Worm (Caenorhabditis elegans) whole organism, L4 larva: ENCODE results near the gene ida-1.
A peak's percentile ranks its signal among the peaks of the same experiment; 100 is the strongest.

ENCODE experiments used
- D1046.2 ChIP-seq: fragments of 200-800 bp; sonication (Bioruptor generic); IDR thresholded peaks from 2 replicates; pipeline ENCODE4 v1.3.6; 2022; ENCODE audit warnings: missing genetic modification characterization, missing compliant biosample characterization
- F26F4.8 ChIP-seq: fragments of 200-800 bp; sonication (Bioruptor generic); conservative IDR thresholded peaks from 2 replicates; pipeline ENCODE4 v1.3.6; 2022; ENCODE audit warnings: missing genetic modification characterization, missing compliant biosample characterization
- F44E2.7 ChIP-seq: fragments of 200-800 bp; sonication (Bioruptor generic); IDR thresholded peaks from 2 replicates; pipeline ENCODE4 v2.1.2; 2022; ENCODE audit warnings: missing genetic modification characterization, missing compliant biosample characterization
- R02D3.7 ChIP-seq: fragments of 150-350 bp; sonication (generic microtip); optimal IDR thresholded peaks from 3 replicates; lab custom pipeline; 2014; ENCODE audit warnings: missing biosample characterization, missing genetic modification characterization
- T20F7.1 ChIP-seq: fragments of 200-800 bp; sonication (Bioruptor generic); optimal IDR thresholded peaks from 2 replicates; lab custom pipeline; 2018; ENCODE audit warnings: mild to moderate bottlenecking, missing genetic modification characterization, missing compliant biosample characterization
- T26A8.4 ChIP-seq: fragments of 200-800 bp; sonication (Bioruptor generic); IDR thresholded peaks from 2 replicates; pipeline ENCODE4 v1.3.6; 2022; ENCODE audit warnings: missing genetic modification characterization, missing compliant biosample characterization
- Y48G9A.11 ChIP-seq: fragments of 200-800 bp; sonication (Bioruptor generic); IDR thresholded peaks from 2 replicates; pipeline ENCODE4 v1.3.6; 2022; ENCODE audit warnings: missing genetic modification reagents, missing genetic modification characterization, missing compliant biosample characterization
- Y75B8A.6 ChIP-seq: fragments of 200-800 bp; sonication (Bioruptor generic); IDR thresholded peaks from 2 replicates; pipeline ENCODE4 v1.3.6; 2022; ENCODE audit warnings: missing genetic modification reagents, missing genetic modification characterization, missing compliant biosample characterization
- ama-1 ChIP-seq: fragments of 150-350 bp; optimal IDR thresholded peaks from 2 replicates; lab custom pipeline; 2014; ENCODE audit warnings: inconsistent platforms, mixed read lengths
- arid-1 ChIP-seq: fragments of 200-800 bp; sonication (Bioruptor generic); conservative IDR thresholded peaks from 2 replicates; pipeline ENCODE4 v1.3.6; 2022; ENCODE audit warnings: missing genetic modification reagents, missing genetic modification characterization, missing compliant biosample characterization
- attf-4 ChIP-seq: sonication (generic microtip); optimal IDR thresholded peaks from 3 replicates; lab custom pipeline; 2017; ENCODE audit warnings: missing biosample characterization, missing genetic modification characterization
- ceh-82 ChIP-seq: sonication (generic microtip); optimal IDR thresholded peaks from 2 replicates; lab custom pipeline; 2017; ENCODE audit warnings: missing biosample characterization, missing genetic modification characterization
- ces-1 ChIP-seq: fragments of 150-350 bp; sonication (generic microtip); optimal IDR thresholded peaks from 4 replicates; lab custom pipeline; 2014; ENCODE audit warnings: missing biosample characterization, missing genetic modification reagents, missing genetic modification characterization
- daf-12 ChIP-seq: fragments of 150-350 bp; optimal IDR thresholded peaks from 2 replicates; lab custom pipeline; 2014; ENCODE audit warnings: missing biosample characterization, missing genetic modification reagents, missing genetic modification characterization
- daf-16 ChIP-seq, 3 experiments: sonication (generic microtip); optimal IDR thresholded peaks; 2 replicates each; lab custom pipeline; 2016 to 2017; ENCODE audit warnings: missing genetic modification characterization in 3 of 3, missing genetic modification reagents in 3 of 3, mild to moderate bottlenecking in 2 of 3, missing compliant biosample characterization in 2 of 3, missing biosample characterization in 1 of 3, moderate library complexity in 1 of 3
- daf-19 ChIP-seq: fragments of 200-800 bp; sonication (Bioruptor generic); conservative IDR thresholded peaks from 2 replicates; pipeline ENCODE4 v1.3.6; 2022; ENCODE audit warnings: missing genetic modification characterization, missing compliant biosample characterization
- daf-8 ChIP-seq: fragments of 200-800 bp; sonication (Bioruptor generic); IDR thresholded peaks from 2 replicates; pipeline ENCODE4 v1.3.6; 2022; ENCODE audit warnings: missing genetic modification characterization, missing compliant biosample characterization
- dmd-6 ChIP-seq: fragments of 200-800 bp; sonication (Bioruptor generic); IDR thresholded peaks from 2 replicates; pipeline ENCODE4 v1.3.6; 2022; ENCODE audit warnings: missing genetic modification reagents, missing genetic modification characterization, missing compliant biosample characterization
- dmd-8 ChIP-seq: fragments of 200-800 bp; sonication (Bioruptor generic); IDR thresholded peaks from 2 replicates; pipeline ENCODE4 v1.3.6; 2022; ENCODE audit warnings: missing genetic modification characterization, missing compliant biosample characterization
- dpl-1 ChIP-seq: fragments of 150-350 bp; optimal IDR thresholded peaks from 2 replicates; lab custom pipeline; 2014; ENCODE audit warnings: missing biosample characterization, missing genetic modification reagents, missing genetic modification characterization
- duxl-1 ChIP-seq: sonication (generic microtip); optimal IDR thresholded peaks from 2 replicates; lab custom pipeline; 2016; ENCODE audit warnings: mild to moderate bottlenecking, missing genetic modification characterization, moderate library complexity, missing compliant biosample characterization; ENCODE audit not compliant: poor library complexity
- fos-1 ChIP-seq: fragments of 150-350 bp; optimal IDR thresholded peaks from 2 replicates; lab custom pipeline; 2014; ENCODE audit warnings: missing biosample characterization, missing genetic modification characterization
- gei-8 ChIP-seq: fragments of 200-800 bp; sonication (Bioruptor generic); optimal IDR thresholded peaks from 2 replicates; lab custom pipeline; 2018; ENCODE audit warnings: mild to moderate bottlenecking, missing genetic modification characterization, missing compliant biosample characterization
- hif-1 ChIP-seq, 2 experiments: sonication (generic microtip); optimal IDR thresholded peaks; 2 replicates each; lab custom pipeline; 2016 to 2017; ENCODE audit warnings: missing compliant biosample characterization in 2 of 2, missing genetic modification characterization in 2 of 2, missing genetic modification reagents in 2 of 2, missing genotype in 2 of 2, mild to moderate bottlenecking in 1 of 2
- hlh-11 ChIP-seq: fragments of 200-800 bp; sonication (Bioruptor generic); optimal IDR thresholded peaks from 2 replicates; lab custom pipeline; 2018; ENCODE audit warnings: mild to moderate bottlenecking, missing genetic modification characterization, missing compliant biosample characterization
- lin-1 ChIP-seq: fragments of 200-800 bp; sonication (Bioruptor generic); IDR thresholded peaks from 2 replicates; pipeline ENCODE4 v1.3.6; 2022; ENCODE audit warnings: missing genetic modification reagents, missing genetic modification characterization, missing compliant biosample characterization
- lin-38 ChIP-seq: fragments of 200-800 bp; sonication (Bioruptor generic); IDR thresholded peaks from 2 replicates; pipeline ENCODE4 v1.3.6; 2022; ENCODE audit warnings: missing genetic modification reagents, missing genetic modification characterization, missing compliant biosample characterization
- lin-39 ChIP-seq: fragments of 150-350 bp; optimal IDR thresholded peaks from 2 replicates; lab custom pipeline; 2014; ENCODE audit warnings: missing biosample characterization, missing genetic modification reagents, missing genetic modification characterization
- lsy-2 ChIP-seq, 2 experiments: fragments of 150-350 bp in 1 of 2; sonication (generic microtip) in 1 of 2; optimal IDR thresholded peaks; 2 replicates each; lab custom pipeline; 2014 to 2017; ENCODE audit warnings: missing biosample characterization in 2 of 2, missing genetic modification characterization in 2 of 2
- madf-5 ChIP-seq, 2 experiments: fragments of 200-800 bp; sonication (Bioruptor generic); IDR thresholded peaks; 2 replicates each; pipeline ENCODE4 v1.3.6; 2022; ENCODE audit warnings: missing compliant biosample characterization in 2 of 2, missing genetic modification characterization in 2 of 2
- madf-9 ChIP-seq: fragments of 200-800 bp; sonication (Bioruptor generic); conservative IDR thresholded peaks from 2 replicates; pipeline ENCODE4 v1.3.6; 2022; ENCODE audit warnings: missing genetic modification reagents, missing genetic modification characterization, missing compliant biosample characterization
- mxl-3 ChIP-seq: fragments of 200-800 bp; sonication (Bioruptor generic); optimal IDR thresholded peaks from 2 replicates; lab custom pipeline; 2018; ENCODE audit warnings: mild to moderate bottlenecking, missing genetic modification characterization, missing compliant biosample characterization
- nhr-10 ChIP-seq: fragments of 150-350 bp; optimal IDR thresholded peaks from 2 replicates; lab custom pipeline; 2014; ENCODE audit warnings: missing biosample characterization, missing genetic modification characterization
- nhr-102 ChIP-seq: sonication (generic microtip); optimal IDR thresholded peaks from 2 replicates; lab custom pipeline; 2016; ENCODE audit warnings: mild to moderate bottlenecking, missing genetic modification characterization, moderate library complexity, missing compliant biosample characterization
- nhr-111 ChIP-seq: fragments of 200-800 bp; sonication (Bioruptor generic); optimal IDR thresholded peaks from 2 replicates; lab custom pipeline; 2018; ENCODE audit warnings: mild to moderate bottlenecking, missing genetic modification characterization, missing compliant biosample characterization
- nhr-28 ChIP-seq: fragments of 150-350 bp; optimal IDR thresholded peaks from 2 replicates; lab custom pipeline; 2014; ENCODE audit warnings: missing biosample characterization, missing genetic modification characterization
- nhr-42 ChIP-seq: fragments of 200-800 bp; sonication (Bioruptor generic); IDR thresholded peaks from 2 replicates; pipeline ENCODE4 v1.3.6; 2022; ENCODE audit warnings: missing genetic modification characterization, missing compliant biosample characterization
- nhr-48 ChIP-seq: sonication (generic microtip); optimal IDR thresholded peaks from 2 replicates; lab custom pipeline; 2016; ENCODE audit warnings: mild to moderate bottlenecking, missing genetic modification characterization, missing compliant biosample characterization
- nhr-6 ChIP-seq: fragments of 150-350 bp; optimal IDR thresholded peaks from 2 replicates; lab custom pipeline; 2014; ENCODE audit warnings: missing biosample characterization, missing genetic modification characterization
- php-3 ChIP-seq: fragments of 200-800 bp; sonication (Bioruptor generic); IDR thresholded peaks from 2 replicates; pipeline ENCODE4 v1.3.6; 2022; ENCODE audit warnings: missing genetic modification reagents, missing genetic modification characterization, missing compliant biosample characterization
- saeg-2 ChIP-seq: fragments of 200-800 bp; sonication (Bioruptor generic); IDR thresholded peaks from 2 replicates; pipeline ENCODE4 v1.3.6; 2022; ENCODE audit warnings: missing genetic modification reagents, missing genetic modification characterization, missing compliant biosample characterization
- sdz-12 ChIP-seq: fragments of 200-800 bp; sonication (Bioruptor generic); optimal IDR thresholded peaks from 2 replicates; lab custom pipeline; 2018; ENCODE audit warnings: mild to moderate bottlenecking, missing genetic modification characterization, missing compliant biosample characterization
- set-16 ChIP-seq: fragments of 200-800 bp; sonication (Bioruptor generic); IDR thresholded peaks from 2 replicates; pipeline ENCODE4 v1.3.6; 2022; ENCODE audit warnings: missing genetic modification reagents, missing genetic modification characterization, missing compliant biosample characterization
- skn-1 ChIP-seq: fragments of 150-350 bp; optimal IDR thresholded peaks from 2 replicates; lab custom pipeline; 2014; ENCODE audit warnings: missing biosample characterization, missing genetic modification characterization
- snpc-1.2 ChIP-seq: fragments of 200-800 bp; sonication (Bioruptor generic); IDR thresholded peaks from 2 replicates; pipeline ENCODE4 v1.3.6; 2022; ENCODE audit warnings: missing genetic modification reagents, missing genetic modification characterization, missing compliant biosample characterization
- tag-97 ChIP-seq: fragments of 200-800 bp; sonication (Bioruptor generic); IDR thresholded peaks from 2 replicates; pipeline ENCODE4 v1.3.6; 2022; ENCODE audit warnings: missing genetic modification characterization, missing compliant biosample characterization
- tra-1 ChIP-seq: fragments of 200-800 bp; sonication (Bioruptor generic); IDR thresholded peaks from 2 replicates; pipeline ENCODE4 v1.3.6; 2022; ENCODE audit warnings: missing genetic modification reagents, missing genetic modification characterization, missing compliant biosample characterization
- unc-130 ChIP-seq: sonication (generic microtip); optimal IDR thresholded peaks from 2 replicates; lab custom pipeline; 2016; ENCODE audit warnings: missing genetic modification reagents, missing genetic modification characterization, missing compliant biosample characterization
- unc-39 ChIP-seq: sonication (generic microtip); optimal IDR thresholded peaks from 2 replicates; lab custom pipeline; 2017; ENCODE audit warnings: missing biosample characterization, missing genetic modification characterization
- vab-7 ChIP-seq: fragments of 200-800 bp; sonication (Bioruptor generic); IDR thresholded peaks from 2 replicates; pipeline ENCODE4 v1.3.6; 2022; ENCODE audit warnings: missing genetic modification reagents, missing genetic modification characterization, missing compliant biosample characterization
- zfp-3 ChIP-seq: fragments of 200-800 bp; sonication (Bioruptor generic); conservative IDR thresholded peaks from 2 replicates; pipeline ENCODE4 v1.3.6; 2022; ENCODE audit warnings: missing genetic modification reagents, missing genetic modification characterization, missing compliant biosample characterization

ida-1 gene

DNA sequence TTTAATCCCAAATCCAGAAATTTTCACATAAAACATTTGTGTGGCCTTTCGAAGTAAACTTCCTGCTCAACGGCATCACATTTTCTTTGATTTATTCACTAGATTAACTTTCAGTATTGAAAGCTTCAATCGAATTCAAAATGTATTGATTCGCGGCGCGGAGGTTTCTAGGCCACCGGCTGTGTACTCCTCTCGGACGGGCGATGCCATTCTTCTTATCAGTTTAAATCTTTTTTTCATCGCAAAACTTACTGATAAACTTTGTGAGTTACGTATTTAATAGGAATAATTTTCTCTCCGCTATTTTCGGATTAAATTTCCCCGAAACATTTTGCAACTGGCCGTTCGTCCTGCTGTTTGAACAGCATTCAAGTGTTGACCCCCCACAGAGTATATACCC, 33.5 kb upstream of the ida-1 start (continued):
- TF ChIP-seq attf-4 (tag; lab: Kevin White, UChicago): no peak
- no peak for TF ChIP-seq ces-1
- peak; percentile 11 for TF ChIP-seq nhr-6 (tag; lab: Kevin White, UChicago)
- TF ChIP-seq saeg-2: no peak
- TF ChIP-seq gei-8 (GFP tag; lab: Kevin White, UChicago): no peak
- peak in 1 of 2 experiments; percentile 81 for TF ChIP-seq lsy-2 (tag; optimal IDR thresholded peaks at IDR 0.05; lab: Kevin White, UChicago)
- no peak for TF ChIP-seq daf-12
- peak; percentile 61 for TF ChIP-seq hlh-11
- TF ChIP-seq lin-39 (tag; lab: Kevin White, UChicago): no peak
- TF ChIP-seq lin-38: peak; percentile 66
- 0 out of 2 replicates have a peak, but pooled peaks have one; percentile 32 for TF ChIP-seq lin-1 (GFP tag; lab: Robert Waterston, UW)
- TF ChIP-seq daf-8: no peak
- no peak for TF ChIP-seq skn-1 (tag; lab: Kevin White, UChicago)
- TF ChIP-seq sdz-12: no peak
- peak; percentile 67 for TF ChIP-seq nhr-28 (tag; lab: Kevin White, UChicago)
- no peak for TF ChIP-seq snpc-1.2
- peak; percentile 56; the same call in 1 of the 2 replicates for TF ChIP-seq arid-1 (GFP tag; lab: Robert Waterston, UW)
- no peak for TF ChIP-seq F26F4.8
- no peak for TF ChIP-seq F44E2.7 (GFP tag; lab: Robert Waterston, UW)
- no peak for TF ChIP-seq unc-39
- TF ChIP-seq nhr-10: no peak
- TF ChIP-seq ceh-82 (tag; lab: Kevin White, UChicago): no peak
- peak; percentile 67 for TF ChIP-seq nhr-102 (tag; lab: Kevin White, UChicago)
- no peak for TF ChIP-seq set-16
- TF ChIP-seq Y75B8A.6 (GFP tag; lab: Robert Waterston, UW): no peak
- peak; percentile 93 for TF ChIP-seq dpl-1 (GFP tag; lab: Kevin White, UChicago)
- TF ChIP-seq dmd-6 (GFP tag; lab: Robert Waterston, UW): peak; percentile 86
- no peak for TF ChIP-seq D1046.2
- TF ChIP-seq T26A8.4 (GFP tag; lab: Robert Waterston, UW): peak; percentile 66
- TF ChIP-seq tag-97 (GFP tag; lab: Robert Waterston, UW): no peak
- no peak for TF ChIP-seq T20F7.1
- peak; percentile 63 for TF ChIP-seq nhr-48 (tag; lab: Kevin White, UChicago)
- TF ChIP-seq zfp-3: no peak
- TF ChIP-seq tra-1 (GFP tag; lab: Robert Waterston, UW): peak; percentile 83
- 0 out of 2 replicates have a peak, but pooled peaks have one; percentile 23 for TF ChIP-seq vab-7 (GFP tag; lab: Robert Waterston, UW)
- peak; percentile 36; the same call in 1 of the 2 replicates for TF ChIP-seq Y48G9A.11 (GFP tag; lab: Robert Waterston, UW)
- TF ChIP-seq hif-1 (tag; optimal IDR thresholded peaks at IDR 0.05; lab: Kevin White, UChicago): peak in 1 of 2 experiments; percentile 88
- peak in 1 of 2 experiments; percentile 36 for TF ChIP-seq daf-16 (GFP tag; optimal IDR thresholded peaks at IDR 0.05; lab: Kevin White, UChicago)
- peak; percentile 49 for TF ChIP-seq daf-16 (tag; optimal IDR thresholded peaks at IDR 0.05; lab: Kevin White, UChicago)
- TF ChIP-seq ama-1 (lab: Kevin White, UChicago): no peak
- TF ChIP-seq madf-9: peak; percentile 52
- no peak for TF ChIP-seq R02D3.7 (tag; lab: Kevin White, UChicago)
- TF ChIP-seq nhr-42 (GFP tag; lab: Robert Waterston, UW): no peak
- peak; percentile 82 for TF ChIP-seq duxl-1
- TF ChIP-seq unc-130 (GFP tag; lab: Kevin White, UChicago): peak; percentile 72
- no peak for TF ChIP-seq daf-19 (GFP tag; lab: Robert Waterston, UW)
- no peak for TF ChIP-seq nhr-111 (GFP tag; lab: Kevin White, UChicago)
- peak; percentile 13 for TF ChIP-seq mxl-3 (GFP tag; lab: Kevin White, UChicago)
- TF ChIP-seq dmd-8: no peak
- TF ChIP-seq madf-5 (GFP tag; IDR thresholded peaks at IDR 0.05; lab: Robert Waterston, UW): no peak
- no peak for TF ChIP-seq php-3
- TF ChIP-seq fos-1 (tag; lab: Kevin White, UChicago): no peak
